Worm (Caenorhabditis elegans): ENCODE measurements around the gene C53A5.9.

- TF ChIP-seq elt-1 (tag; optimal IDR thresholded peaks at IDR 0.05) (no peak), lin-13 (GFP tag; optimal IDR thresholded peaks at IDR 0.05) (no peak)
Observed at ce11 chrV:14556187-14556586, 2.5 kb downstream of the C53A5.9 start, which contains the start of gene srg-47.

Measured in whole organism, L2 larva.